Fruit fly (Drosophila melanogaster) whole organism, wandering third instar larva: ENCODE measurements around the gene CG2604.

Experiments used
- CG32264 ChIP-seq: fragments of 200-800 bp; sonication (Bioruptor generic); optimal IDR thresholded peaks from 2 replicates; lab custom pipeline; 2016; ENCODE audit warnings: missing biosample characterization, missing genetic modification characterization
- Jra ChIP-seq: sonication (Bioruptor generic); optimal IDR thresholded peaks from 2 replicates; lab custom pipeline; 2016; ENCODE audit warnings: missing biosample characterization, missing genetic modification characterization
- Myc ChIP-seq: fragments of >200 bp; optimal IDR thresholded peaks from 2 replicates; lab custom pipeline; 2017
- Rel ChIP-seq, 2 experiments: fragments of 200-800 bp; sonication (Bioruptor generic) in 1 of 2; optimal IDR thresholded peaks; 2 replicates in 1 of 2; 3 replicates in 1 of 2; lab custom pipeline; 2016 to 2019; ENCODE audit warnings: mild to moderate bottlenecking in 2 of 2, missing biosample characterization in 2 of 2, missing genetic modification characterization in 2 of 2, moderate library complexity in 1 of 2
- foxo ChIP-seq, 2 experiments: fragments of 200-800 bp; sonication (Bioruptor generic); optimal IDR thresholded peaks; 2 replicates in 1 of 2; 3 replicates in 1 of 2; lab custom pipeline; 2016 to 2017; ENCODE audit warnings: missing biosample characterization in 2 of 2, missing genetic modification characterization in 2 of 2
- psq ChIP-seq: fragments of 200-800 bp; sonication (Bioruptor generic); optimal IDR thresholded peaks from 3 replicates; lab custom pipeline; 2017; ENCODE audit warnings: missing biosample characterization, mild to moderate bottlenecking, missing genetic modification characterization, moderate library complexity
- sage ChIP-seq: fragments of 200-800 bp; sonication (Bioruptor generic); optimal IDR thresholded peaks from 2 replicates; lab custom pipeline; 2016; ENCODE audit warnings: missing biosample characterization, mild to moderate bottlenecking, missing genetic modification characterization

dm6 chr3R:5187806-5188205 lies 35.4 kb downstream of the CG2604 start:
- TF ChIP-seq foxo (GFP tag; optimal IDR thresholded peaks at IDR 0.05; lab: Kevin White, UChicago) (peak in 1 of 2 experiments; percentile 9), Myc (lab: Kevin White, UChicago) (no peak), CG32264 (GFP tag; lab: Kevin White, UChicago) (no peak), psq (GFP tag; lab: Kevin White, UChicago) (no peak), Rel (GFP tag; optimal IDR thresholded peaks at IDR 0.05; lab: Kevin White, UChicago) (no peak), Rel (tag; optimal IDR thresholded peaks at IDR 0.05; lab: Kevin White, UChicago) (no peak), Jra (GFP tag; lab: Kevin White, UChicago) (no peak), sage (GFP tag; lab: Kevin White, UChicago) (no peak)
